Worm (Caenorhabditis elegans): ENCODE measurements around the gene frpr-4.

The frpr-4 gene

DNA sequence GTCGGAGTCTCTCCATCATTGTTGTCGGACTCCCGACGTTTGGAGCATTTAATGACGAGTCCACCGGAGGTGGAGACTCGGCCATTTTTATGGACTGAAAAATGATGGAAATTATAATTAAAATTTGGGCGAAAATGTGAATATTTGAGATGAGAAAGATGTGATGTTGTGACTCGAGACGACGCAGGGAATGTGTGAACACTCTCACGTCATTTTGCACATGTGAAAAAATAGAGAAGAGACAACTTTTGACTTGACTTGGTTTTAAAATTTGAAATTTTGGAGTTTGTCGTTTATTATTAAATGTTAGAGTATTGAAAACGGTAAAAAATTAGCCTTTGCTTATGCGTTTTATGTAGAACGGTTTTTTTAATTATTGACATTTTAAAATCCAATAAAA, 30.1 kb downstream of the frpr-4 start, which contains the start of gene dsh-1:
Gene dsh-1, minus strand, starts transcription at position 101 of the 400 bp plus-strand sequence.
- no peak for TF ChIP-seq mep-1 (tag; optimal IDR thresholded peaks at IDR 0.05)
- no peak for TF ChIP-seq bed-3 (GFP tag; optimal IDR thresholded peaks at IDR 0.05)
- TF ChIP-seq ces-1 (GFP tag; optimal IDR thresholded peaks at IDR 0.05): no peak
- no peak for TF ChIP-seq elt-1 (tag; optimal IDR thresholded peaks at IDR 0.05; ENCODE audit: borderline replicate concordance, insufficient read depth)
- no peak for TF ChIP-seq lsy-2 (tag; optimal IDR thresholded peaks at IDR 0.05)
- no peak for TF ChIP-seq lin-13 (tag; optimal IDR thresholded peaks at IDR 0.05)
- no peak for TF ChIP-seq flh-1 (GFP tag; optimal IDR thresholded peaks at IDR 0.05)
- no peak for TF ChIP-seq sptf-1 (tag; optimal IDR thresholded peaks at IDR 0.05)
- TF ChIP-seq elt-3 (tag; optimal IDR thresholded peaks at IDR 0.05): no peak
- no peak for TF ChIP-seq nhr-2 (tag; optimal IDR thresholded peaks at IDR 0.05)
- no peak for TF ChIP-seq nhr-76 (tag; optimal IDR thresholded peaks at IDR 0.05)
- no peak for TF ChIP-seq hlh-1 (tag; optimal IDR thresholded peaks at IDR 0.05)
- no peak for TF ChIP-seq ceh-39 (tag; optimal IDR thresholded peaks at IDR 0.05)
- no peak for TF ChIP-seq nhr-28 (tag; optimal IDR thresholded peaks at IDR 0.05)
- TF ChIP-seq blmp-1 (tag; optimal IDR thresholded peaks at IDR 0.05): no peak
- no peak for TF ChIP-seq unc-62 (GFP tag; optimal IDR thresholded peaks at IDR 0.05)

DNA sequence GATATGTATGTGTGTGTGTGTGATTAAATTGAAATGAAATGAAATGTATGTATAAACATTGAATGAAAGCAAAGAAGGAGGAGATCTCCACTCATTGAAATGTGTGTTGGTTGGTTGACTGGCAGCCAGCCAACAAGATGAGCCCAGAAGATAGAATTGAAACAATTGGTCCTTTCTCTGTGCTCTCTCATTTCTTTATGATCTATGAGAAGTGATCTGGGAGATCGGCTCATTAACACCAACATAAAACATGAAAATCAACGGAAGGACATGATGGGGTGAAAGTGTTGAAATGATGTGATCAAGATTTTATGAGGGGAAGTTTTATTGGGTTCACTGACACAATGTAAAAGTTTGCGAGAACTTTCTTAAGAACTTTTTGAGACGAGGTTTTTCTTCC, 32.5 kb downstream of the frpr-4 start:
- peak; percentile 37 for TF ChIP-seq mab-5 (tag; optimal IDR thresholded peaks at IDR 0.05)
- TF ChIP-seq unc-120 (tag; optimal IDR thresholded peaks at IDR 0.05; ENCODE audit: poor library complexity, severe bottlenecking): peak; percentile 42
- no peak for TF ChIP-seq pha-4 (tag; optimal IDR thresholded peaks at IDR 0.05)
- TF ChIP-seq mep-1 (tag; optimal IDR thresholded peaks at IDR 0.05): no peak
- no peak for TF ChIP-seq nhr-28 (tag; optimal IDR thresholded peaks at IDR 0.05)
- peak; percentile 71 for TF ChIP-seq unc-62 (GFP tag; optimal IDR thresholded peaks at IDR 0.05)
- TF ChIP-seq hlh-1 (tag; optimal IDR thresholded peaks at IDR 0.05): peak; percentile 86
- no peak for TF ChIP-seq ztf-11 (tag; optimal IDR thresholded peaks at IDR 0.05)
- TF ChIP-seq cnd-1 (tag; optimal IDR thresholded peaks at IDR 0.05): no peak
- no peak for TF ChIP-seq snpc-4 (tag; optimal IDR thresholded peaks at IDR 0.05)
- TF ChIP-seq ceh-43 (GFP tag; optimal IDR thresholded peaks at IDR 0.05): no peak
- TF ChIP-seq mls-2 (tag; optimal IDR thresholded peaks at IDR 0.05): no peak

DNA sequence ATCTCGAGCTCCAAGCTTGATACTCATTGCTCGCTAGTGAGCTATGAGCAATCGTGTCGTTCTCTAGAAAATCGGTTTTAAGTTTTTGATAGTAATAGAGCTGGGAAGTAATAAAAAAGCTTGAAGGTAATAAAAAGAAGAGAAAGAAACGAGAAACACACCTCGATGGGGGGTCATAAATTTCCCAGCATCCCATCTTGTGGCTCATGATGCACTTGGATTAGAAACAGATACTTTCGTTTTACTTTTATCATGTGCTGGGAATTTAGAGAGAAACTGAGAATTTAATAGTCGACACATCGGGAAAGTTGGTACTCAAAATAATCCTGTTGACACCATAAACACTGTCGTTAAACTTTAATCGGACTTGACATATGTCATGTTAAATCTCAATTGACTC, 34.7 kb downstream of the frpr-4 start:
- no peak for TF ChIP-seq flh-1 (GFP tag; optimal IDR thresholded peaks at IDR 0.05)
- TF ChIP-seq blmp-1 (tag; optimal IDR thresholded peaks at IDR 0.05): no peak
- no peak for TF ChIP-seq mab-5 (tag; optimal IDR thresholded peaks at IDR 0.05)
- TF ChIP-seq sptf-1 (tag; optimal IDR thresholded peaks at IDR 0.05): no peak
- TF ChIP-seq ceh-39 (tag; optimal IDR thresholded peaks at IDR 0.05): no peak

DNA sequence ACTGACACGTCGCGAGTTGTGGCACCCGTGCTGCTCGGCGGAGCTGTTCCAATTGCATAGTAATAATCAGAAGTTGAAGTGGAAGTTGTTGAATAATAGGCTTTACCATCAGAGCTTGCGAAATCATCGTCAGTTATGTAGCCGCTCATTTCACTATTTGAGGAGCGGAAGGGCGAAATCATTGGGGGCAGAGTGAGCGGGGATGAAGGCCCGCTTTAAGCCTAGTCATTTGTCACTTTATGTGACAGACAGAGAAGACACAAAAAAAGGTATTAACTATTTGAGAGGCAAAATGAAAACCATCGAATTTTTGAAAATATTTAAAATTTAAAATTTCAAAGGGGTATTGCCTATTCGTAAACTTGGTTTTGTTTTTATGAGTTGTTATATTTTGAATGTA, 37.0 kb downstream of the frpr-4 start:
- TF ChIP-seq mep-1 (tag; optimal IDR thresholded peaks at IDR 0.05) (no peak), elt-1 (tag; optimal IDR thresholded peaks at IDR 0.05; ENCODE audit: borderline replicate concordance, insufficient read depth) (no peak), mls-2 (tag; optimal IDR thresholded peaks at IDR 0.05) (no peak), nhr-28 (tag; optimal IDR thresholded peaks at IDR 0.05) (no peak), cnd-1 (tag; optimal IDR thresholded peaks at IDR 0.05) (no peak), lin-32 (GFP tag; optimal IDR thresholded peaks at IDR 0.05) (no peak), nhr-237 (tag; optimal IDR thresholded peaks at IDR 0.05) (no peak), lsy-2 (tag; optimal IDR thresholded peaks at IDR 0.05) (no peak), sem-2 (GFP tag; optimal IDR thresholded peaks at IDR 0.05) (no peak), nhr-2 (tag; optimal IDR thresholded peaks at IDR 0.05) (no peak), ham-2 (GFP tag; optimal IDR thresholded peaks at IDR 0.05) (no peak), ztf-11 (tag; optimal IDR thresholded peaks at IDR 0.05) (no peak), nhr-12 (tag; optimal IDR thresholded peaks at IDR 0.05) (no peak), zip-8 (tag; optimal IDR thresholded peaks at IDR 0.05) (no peak), ceh-39 (tag; optimal IDR thresholded peaks at IDR 0.05) (no peak), lin-13 (tag; optimal IDR thresholded peaks at IDR 0.05) (no peak), unc-62 (GFP tag; optimal IDR thresholded peaks at IDR 0.05) (no peak), M03D4.4 (tag; optimal IDR thresholded peaks at IDR 0.05) (no peak), snpc-4 (tag; optimal IDR thresholded peaks at IDR 0.05) (no peak)

DNA sequence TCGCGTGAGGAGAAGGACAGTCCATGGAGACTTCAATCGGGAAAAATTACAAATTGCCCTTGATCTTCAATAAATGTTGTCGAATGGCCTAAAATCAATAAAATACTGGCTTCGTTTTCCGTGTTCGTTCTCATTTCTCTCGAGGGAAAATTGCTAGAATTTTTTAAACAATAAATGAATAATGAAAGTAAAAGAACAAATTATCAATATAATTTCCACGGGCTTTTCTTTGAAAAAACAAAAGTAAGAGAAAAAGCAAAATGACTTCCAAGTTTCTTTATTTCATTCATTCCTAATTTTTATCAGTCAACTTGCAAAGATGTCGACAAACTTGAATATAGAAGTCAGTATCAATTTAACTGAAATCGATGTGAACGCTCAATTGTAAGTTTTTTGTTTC, 42.7 kb downstream of the frpr-4 start, which contains the start of gene C34F11.1:
Gene C34F11.1, plus strand, starts transcription at position 301 of the 400 bp plus-strand sequence.
- TF ChIP-seq sptf-1 (tag; optimal IDR thresholded peaks at IDR 0.05) (no peak), cnd-1 (tag; optimal IDR thresholded peaks at IDR 0.05) (no peak), blmp-1 (tag; optimal IDR thresholded peaks at IDR 0.05) (no peak), mep-1 (tag; optimal IDR thresholded peaks at IDR 0.05) (no peak), nhr-2 (tag; optimal IDR thresholded peaks at IDR 0.05) (no peak), zip-8 (tag; optimal IDR thresholded peaks at IDR 0.05) (no peak), ces-1 (GFP tag; optimal IDR thresholded peaks at IDR 0.05) (no peak), nhr-28 (tag; optimal IDR thresholded peaks at IDR 0.05) (no peak), M03D4.4 (tag; optimal IDR thresholded peaks at IDR 0.05) (no peak), ztf-11 (tag; optimal IDR thresholded peaks at IDR 0.05) (no peak), nhr-12 (tag; optimal IDR thresholded peaks at IDR 0.05) (no peak), sem-2 (GFP tag; optimal IDR thresholded peaks at IDR 0.05) (no peak), pha-4 (tag; optimal IDR thresholded peaks at IDR 0.05) (no peak), lin-32 (GFP tag; optimal IDR thresholded peaks at IDR 0.05) (no peak), bed-3 (GFP tag; optimal IDR thresholded peaks at IDR 0.05) (no peak)

All from whole organism, mixed stage, embryonic.